Fruit fly (Drosophila melanogaster): ENCODE results near the gene CG42529.

DNA sequence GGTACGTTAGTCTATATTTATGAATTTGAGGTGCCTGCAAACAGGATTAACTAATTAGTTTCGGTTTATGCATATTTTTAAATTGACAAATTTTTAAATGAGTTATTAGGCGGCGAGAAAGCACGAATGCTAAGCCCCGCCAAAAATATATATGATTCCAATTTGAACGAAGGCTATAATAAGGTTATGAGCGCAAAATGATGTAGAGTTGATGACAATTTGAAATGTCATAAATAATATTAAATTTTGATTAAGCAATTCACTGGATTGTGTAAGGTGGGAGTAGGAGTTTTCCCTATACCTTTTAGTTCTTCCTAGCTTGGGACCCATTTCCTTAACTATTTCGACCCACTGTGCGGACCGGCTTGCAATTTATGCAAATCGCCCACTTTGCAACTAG lies 29.1 kb upstream of the CG42529 start:
- TF ChIP-seq insv (optimal IDR thresholded peaks at IDR 0.05) (no peak), psq (optimal IDR thresholded peaks at IDR 0.05) (no peak), ttk (optimal IDR thresholded peaks at IDR 0.05) (no peak), Sin3A (optimal IDR thresholded peaks at IDR 0.05) (no peak), Myc (optimal IDR thresholded peaks at IDR 0.05) (no peak)

Data from Kc167 (cell line).